Fruit fly (Drosophila melanogaster) whole organism, pupa: Measurements from ENCODE around the gene CG43072.

Experiments
- CG13204 ChIP-seq: fragments of 200-800 bp; sonication (Bioruptor generic); optimal IDR thresholded peaks from 2 replicates; lab custom pipeline; 2018; ENCODE audit warnings: missing biosample characterization, mild to moderate bottlenecking, missing genetic modification characterization, moderate library complexity
- CG32121 ChIP-seq: fragments of 200-800 bp; sonication (Bioruptor generic); IDR thresholded peaks from 2 replicates; pipeline ENCODE4 v1.3.6; 2022; ENCODE audit warnings: missing biosample characterization, missing genetic modification characterization
- CG8159 ChIP-seq: fragments of 200-800 bp; sonication (Bioruptor generic); optimal IDR thresholded peaks from 3 replicates; lab custom pipeline; 2018; ENCODE audit warnings: missing biosample characterization, mild to moderate bottlenecking, missing genetic modification characterization, moderate library complexity
- CG9948 ChIP-seq: fragments of 200-800 bp; sonication (Bioruptor generic); optimal IDR thresholded peaks from 2 replicates; lab custom pipeline; 2018; ENCODE audit warnings: missing biosample characterization, mild to moderate bottlenecking, missing genetic modification characterization, moderate library complexity
- EcR ChIP-seq: fragments of 200-800 bp; sonication (Bioruptor generic); optimal IDR thresholded peaks from 3 replicates; lab custom pipeline; 2019; ENCODE audit warnings: missing biosample characterization, missing genetic modification characterization, mild to moderate bottlenecking, moderate library complexity, missing genetic modification reagents
- Ets98B ChIP-seq: fragments of 200-800 bp; sonication (Bioruptor generic); IDR thresholded peaks from 2 replicates; pipeline ENCODE4 v1.3.6; 2022; ENCODE audit warnings: missing biosample characterization, missing genetic modification characterization
- Pif1B ChIP-seq: fragments of 200-800 bp; sonication (Bioruptor generic); optimal IDR thresholded peaks from 3 replicates; lab custom pipeline; 2016; ENCODE audit warnings: missing biosample characterization, missing genetic modification characterization
- fd96Ca ChIP-seq: fragments of 200-800 bp; sonication (Bioruptor generic); IDR thresholded peaks from 3 replicates; pipeline ENCODE4 v1.3.6; 2022; ENCODE audit warnings: missing biosample characterization, missing genetic modification characterization
- rn ChIP-seq: fragments of 200-800 bp; sonication (Bioruptor generic); IDR thresholded peaks from 2 replicates; pipeline ENCODE4 v1.3.6; 2022; ENCODE audit warnings: missing biosample characterization, missing genetic modification characterization

dm6 chr3L:21088889-21089288 lies 23.2 kb downstream of the CG43072 start, which contains the start of gene CG33285:
- TF ChIP-seq CG32121 (GFP tag; lab: Robert Waterston, UW) = no peak
- TF ChIP-seq Ets98B (GFP tag; lab: Robert Waterston, UW) = no peak
- TF ChIP-seq CG13204 (GFP tag; lab: Kevin White, UChicago) = no peak
- no peak for TF ChIP-seq Pif1B (GFP tag; lab: Kevin White, UChicago)
- TF ChIP-seq rn = no peak
- no peak for TF ChIP-seq CG9948 (tag; lab: Kevin White, UChicago)
- TF ChIP-seq CG8159 = no peak
- TF ChIP-seq EcR (GFP tag; lab: Kevin White, UChicago) = no peak
- no peak for TF ChIP-seq fd96Ca (GFP tag; lab: Robert Waterston, UW)
